Worm (Caenorhabditis elegans): ENCODE results near the gene C10E2.2.

Gene C10E2.2

DNA sequence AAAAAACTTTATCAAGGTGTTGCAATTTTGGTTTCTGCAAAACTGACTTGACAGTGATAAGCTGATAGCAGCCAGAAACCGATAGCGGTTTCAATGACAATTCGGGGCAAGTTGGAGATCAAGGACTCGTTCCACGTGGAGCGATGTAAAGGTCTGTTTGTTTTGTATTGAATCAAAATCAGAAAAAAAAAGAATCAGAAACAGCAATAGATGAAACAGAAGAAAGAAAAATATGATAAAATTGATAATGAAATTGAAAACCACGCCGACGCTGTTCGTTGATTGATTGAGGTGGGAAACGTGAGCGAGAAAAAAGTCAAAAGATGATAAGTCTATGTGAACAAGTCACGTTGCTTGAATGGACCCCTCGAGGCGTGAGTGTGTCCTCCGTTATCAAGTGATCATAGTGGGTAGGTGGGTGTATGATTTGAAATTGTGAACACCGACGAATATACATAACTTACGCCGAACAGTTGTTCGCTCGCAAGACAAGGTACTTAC, 30.3 kb downstream of the C10E2.2 start:
- TF ChIP-seq fkh-10 (GFP tag; optimal IDR thresholded peaks at IDR 0.05) (no peak), lin-11 (tag; optimal IDR thresholded peaks at IDR 0.05) (no peak), elt-2 (tag; optimal IDR thresholded peaks at IDR 0.05) (peak; percentile 54)

DNA sequence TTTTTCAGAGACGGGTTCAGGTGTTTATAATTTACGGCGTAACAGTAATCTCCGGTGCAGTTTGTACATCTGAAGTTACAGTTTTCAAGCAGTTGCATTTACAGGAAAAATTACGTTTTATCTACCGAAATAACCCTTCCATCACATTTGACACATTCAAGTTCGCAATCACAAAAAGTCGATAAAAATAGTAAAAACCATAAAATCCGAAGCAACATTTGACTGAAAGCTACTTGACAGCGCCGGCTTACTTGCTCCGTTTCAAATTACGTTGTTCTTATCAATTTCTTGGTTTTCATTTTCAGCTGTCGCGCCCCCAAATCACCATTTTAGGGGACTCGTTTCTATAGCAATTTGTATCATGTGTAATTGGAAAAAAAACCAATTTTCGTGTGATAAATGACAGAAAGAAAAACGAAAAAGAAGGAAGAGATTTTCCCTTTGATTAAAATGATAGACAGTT, 37.8 kb downstream of the C10E2.2 start, which contains the start of gene T01C8.3:
Gene T01C8.3, minus strand, starts transcription at position 413 of the 463 bp plus-strand sequence.
- TF ChIP-seq nfya-1 (tag; optimal IDR thresholded peaks at IDR 0.05) (no peak), mec-3 (tag; optimal IDR thresholded peaks at IDR 0.05; ENCODE audit: borderline replicate concordance) (no peak), K09A11.1 (tag; optimal IDR thresholded peaks at IDR 0.05; ENCODE audit: insufficient read depth) (no peak), fax-1 (tag; optimal IDR thresholded peaks at IDR 0.05) (no peak), ceh-14 (tag; optimal IDR thresholded peaks at IDR 0.05) (no peak), elt-4 (tag; optimal IDR thresholded peaks at IDR 0.05) (no peak), lim-6 (tag; optimal IDR thresholded peaks at IDR 0.05) (no peak), fkh-10 (GFP tag; optimal IDR thresholded peaks at IDR 0.05) (no peak), unc-86 (tag; optimal IDR thresholded peaks at IDR 0.05) (no peak), ceh-24 (tag; optimal IDR thresholded peaks at IDR 0.05) (no peak), unc-42 (tag; optimal IDR thresholded peaks at IDR 0.05) (no peak), unc-55 (GFP tag; optimal IDR thresholded peaks at IDR 0.05) (no peak)

DNA sequence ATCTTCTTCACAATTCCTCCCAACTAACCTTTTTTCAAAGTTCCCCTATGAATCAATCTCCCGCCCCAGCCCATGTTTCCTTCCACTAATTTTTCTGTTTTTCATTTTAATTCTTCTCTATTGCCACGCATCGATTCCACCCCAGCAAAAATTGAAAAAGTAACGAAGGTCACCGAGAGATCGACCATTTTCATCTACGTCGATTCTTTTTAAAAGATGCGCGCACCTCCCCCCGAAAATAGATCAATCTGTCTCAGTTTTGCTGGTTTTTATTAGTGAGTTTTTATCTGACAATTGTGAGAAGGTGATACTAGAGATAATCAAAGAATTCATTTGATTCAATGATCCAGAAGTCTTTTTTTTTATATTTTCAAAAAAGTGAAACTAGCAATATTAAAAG, 39.0 kb downstream of the C10E2.2 start:
- no peak for TF ChIP-seq F13H6.1 (tag; optimal IDR thresholded peaks at IDR 0.05)
- TF ChIP-seq ceh-45 (GFP tag; IDR thresholded peaks at IDR 0.05), result no peak
- TF ChIP-seq pax-1 (tag; optimal IDR thresholded peaks at IDR 0.05), result no peak
- no peak for TF ChIP-seq rnt-1 (tag; optimal IDR thresholded peaks at IDR 0.05)
- no peak for TF ChIP-seq sox-2 (GFP tag; IDR thresholded peaks at IDR 0.05)
- no peak for TF ChIP-seq hlh-30 (tag; optimal IDR thresholded peaks at IDR 0.05; ENCODE audit: insufficient read depth)
- no peak for TF ChIP-seq ceh-34 (tag; optimal IDR thresholded peaks at IDR 0.05)

DNA sequence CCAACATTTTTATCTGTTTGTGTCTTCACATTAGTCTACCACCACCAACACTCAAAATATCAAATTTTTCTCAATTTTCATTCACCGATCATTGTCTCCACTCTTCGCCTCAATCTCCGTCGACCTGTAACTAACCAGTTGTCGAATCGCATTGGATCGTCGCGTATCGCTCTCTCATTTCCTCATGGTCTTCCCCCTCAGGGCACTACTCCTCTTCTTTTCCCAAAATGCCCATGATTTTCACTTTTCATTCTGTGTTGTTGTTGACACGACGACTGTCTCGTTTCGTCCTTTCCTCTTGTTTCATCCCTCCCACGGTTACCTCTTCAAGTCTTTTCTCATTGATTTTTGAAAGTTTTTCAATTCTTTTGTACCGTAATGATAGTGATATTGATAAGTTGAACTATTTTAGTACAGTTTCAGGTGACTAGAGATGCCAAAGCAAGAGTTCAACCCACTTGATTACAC, 41.0 kb downstream of the C10E2.2 start, which contains the start of gene T01C8.2:
Gene T01C8.2, plus strand, starts transcription at position 418 of the 468 bp plus-strand sequence.
- TF ChIP-seq ceh-31 (tag; optimal IDR thresholded peaks at IDR 0.05) (no peak), elt-4 (tag; optimal IDR thresholded peaks at IDR 0.05) (no peak), Y22D7AL.16 (tag; optimal IDR thresholded peaks at IDR 0.05) (no peak), unc-42 (tag; optimal IDR thresholded peaks at IDR 0.05) (no peak), fkh-6 (tag; optimal IDR thresholded peaks at IDR 0.05) (no peak), mec-3 (tag; optimal IDR thresholded peaks at IDR 0.05; ENCODE audit: borderline replicate concordance) (no peak), unc-86 (tag; optimal IDR thresholded peaks at IDR 0.05) (no peak), ets-4 (tag; optimal IDR thresholded peaks at IDR 0.05) (no peak), K02D7.2 (tag; optimal IDR thresholded peaks at IDR 0.05) (no peak), C08G9.2 (tag; optimal IDR thresholded peaks at IDR 0.05) (no peak), hlh-13 (GFP tag; optimal IDR thresholded peaks at IDR 0.05) (no peak), ceh-18 (tag; optimal IDR thresholded peaks at IDR 0.05) (no peak), ztf-16 (tag; optimal IDR thresholded peaks at IDR 0.05) (no peak), ceh-22 (tag; optimal IDR thresholded peaks at IDR 0.05) (no peak), sox-4 (tag; optimal IDR thresholded peaks at IDR 0.05) (no peak), hlh-6 (tag; optimal IDR thresholded peaks at IDR 0.05) (no peak), pha-2 (tag; optimal IDR thresholded peaks at IDR 0.05) (no peak)

DNA sequence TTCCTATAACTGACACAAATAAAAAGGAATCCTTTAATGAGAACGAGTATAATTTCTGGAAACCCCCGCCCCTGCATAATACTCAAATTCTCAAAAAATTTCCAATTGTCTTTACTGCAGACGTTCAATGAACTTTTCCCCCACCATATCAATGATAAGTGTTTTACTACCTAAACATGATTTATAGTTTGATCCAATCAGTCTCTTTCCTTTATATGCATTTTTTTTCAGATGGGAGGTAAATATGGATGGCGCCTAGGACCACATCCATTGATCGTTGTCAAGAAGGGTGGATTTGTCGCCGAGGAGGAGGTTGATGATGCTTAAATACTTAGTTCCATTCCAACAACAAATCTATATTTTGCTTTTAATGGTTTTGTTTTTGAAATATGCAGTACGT, 42.1 kb downstream of the C10E2.2 start:
- TF ChIP-seq ahr-1 (tag; optimal IDR thresholded peaks at IDR 0.05) (no peak), C08G9.2 (tag; optimal IDR thresholded peaks at IDR 0.05) (no peak), Y22D7AL.16 (tag; optimal IDR thresholded peaks at IDR 0.05) (no peak), ttx-3 (tag; optimal IDR thresholded peaks at IDR 0.05) (no peak)
